Worm (Caenorhabditis elegans) whole organism, L4 larva: ENCODE measurements around the gene B0403.6.

ENCODE experiments used
- F10B5.3 ChIP-seq: sonication (generic microtip); optimal IDR thresholded peaks from 2 replicates; lab custom pipeline; 2016; ENCODE audit warnings: mild to moderate bottlenecking, missing genetic modification characterization, missing compliant biosample characterization
- F26F4.8 ChIP-seq: fragments of 200-800 bp; sonication (Bioruptor generic); conservative IDR thresholded peaks from 2 replicates; pipeline ENCODE4 v1.3.6; 2022; ENCODE audit warnings: missing genetic modification characterization, missing compliant biosample characterization
- F37D6.2 ChIP-seq: sonication (generic microtip); optimal IDR thresholded peaks from 2 replicates; lab custom pipeline; 2016; ENCODE audit warnings: mild to moderate bottlenecking, missing genetic modification characterization, missing compliant biosample characterization
- F44E2.7 ChIP-seq: fragments of 200-800 bp; sonication (Bioruptor generic); IDR thresholded peaks from 2 replicates; pipeline ENCODE4 v2.1.2; 2022; ENCODE audit warnings: missing genetic modification characterization, missing compliant biosample characterization
- T20F7.1 ChIP-seq: fragments of 200-800 bp; sonication (Bioruptor generic); optimal IDR thresholded peaks from 2 replicates; lab custom pipeline; 2018; ENCODE audit warnings: mild to moderate bottlenecking, missing genetic modification characterization, missing compliant biosample characterization
- T26A8.4 ChIP-seq: fragments of 200-800 bp; sonication (Bioruptor generic); IDR thresholded peaks from 2 replicates; pipeline ENCODE4 v1.3.6; 2022; ENCODE audit warnings: missing genetic modification characterization, missing compliant biosample characterization
- Y5F2A.4 ChIP-seq: fragments of 200-800 bp; sonication (Bioruptor generic); optimal IDR thresholded peaks from 2 replicates; lab custom pipeline; 2018; ENCODE audit warnings: mild to moderate bottlenecking, missing genetic modification characterization, missing compliant biosample characterization
- aha-1 ChIP-seq: fragments of 150-350 bp; peaks from one replicate; lab custom pipeline; 2014; ENCODE audit warnings: missing biosample characterization, missing genetic modification characterization
- ama-1 ChIP-seq: fragments of 150-350 bp; optimal IDR thresholded peaks from 2 replicates; lab custom pipeline; 2014; ENCODE audit warnings: inconsistent platforms, mixed read lengths
- ceh-20 ChIP-seq: fragments of 200-800 bp; sonication (Bioruptor generic); IDR thresholded peaks from 2 replicates; pipeline ENCODE4 v1.3.6; 2022; ENCODE audit warnings: missing genetic modification reagents, missing genetic modification characterization, missing compliant biosample characterization
- ceh-28 ChIP-seq: fragments of 150-350 bp; optimal IDR thresholded peaks from 2 replicates; lab custom pipeline; 2014; ENCODE audit warnings: missing biosample characterization, missing genetic modification reagents, missing genetic modification characterization
- ceh-44 ChIP-seq: fragments of 200-800 bp; sonication (Bioruptor generic); IDR thresholded peaks from 2 replicates; pipeline ENCODE4 v1.3.6; 2022; ENCODE audit warnings: missing genetic modification reagents, missing genetic modification characterization, missing compliant biosample characterization
- ceh-82 ChIP-seq: sonication (generic microtip); optimal IDR thresholded peaks from 2 replicates; lab custom pipeline; 2017; ENCODE audit warnings: missing biosample characterization, missing genetic modification characterization
- ces-1 ChIP-seq: fragments of 150-350 bp; sonication (generic microtip); optimal IDR thresholded peaks from 4 replicates; lab custom pipeline; 2014; ENCODE audit warnings: missing biosample characterization, missing genetic modification reagents, missing genetic modification characterization
- ctbp-1 ChIP-seq: fragments of 200-800 bp; sonication (Bioruptor generic); IDR thresholded peaks from 2 replicates; pipeline ENCODE4 v1.3.6; 2022; ENCODE audit warnings: missing genetic modification reagents, missing genetic modification characterization, missing compliant biosample characterization
- daf-12 ChIP-seq: fragments of 150-350 bp; optimal IDR thresholded peaks from 2 replicates; lab custom pipeline; 2014; ENCODE audit warnings: missing biosample characterization, missing genetic modification reagents, missing genetic modification characterization
- daf-16 ChIP-seq, 3 experiments: sonication (generic microtip); optimal IDR thresholded peaks; 2 replicates each; lab custom pipeline; 2016 to 2017; ENCODE audit warnings: missing genetic modification characterization in 3 of 3, missing genetic modification reagents in 3 of 3, mild to moderate bottlenecking in 2 of 3, missing compliant biosample characterization in 2 of 3, missing biosample characterization in 1 of 3, moderate library complexity in 1 of 3
- daf-8 ChIP-seq: fragments of 200-800 bp; sonication (Bioruptor generic); IDR thresholded peaks from 2 replicates; pipeline ENCODE4 v1.3.6; 2022; ENCODE audit warnings: missing genetic modification characterization, missing compliant biosample characterization
- dmd-8 ChIP-seq: fragments of 200-800 bp; sonication (Bioruptor generic); IDR thresholded peaks from 2 replicates; pipeline ENCODE4 v1.3.6; 2022; ENCODE audit warnings: missing genetic modification characterization, missing compliant biosample characterization
- duxl-1 ChIP-seq: sonication (generic microtip); optimal IDR thresholded peaks from 2 replicates; lab custom pipeline; 2016; ENCODE audit warnings: mild to moderate bottlenecking, missing genetic modification characterization, moderate library complexity, missing compliant biosample characterization; ENCODE audit not compliant: poor library complexity
- egl-43 ChIP-seq: fragments of 200-800 bp; sonication (Bioruptor generic); IDR thresholded peaks from 2 replicates; pipeline ENCODE4 v1.3.6; 2022; ENCODE audit warnings: missing genetic modification reagents, missing genetic modification characterization, missing compliant biosample characterization
- gei-8 ChIP-seq: fragments of 200-800 bp; sonication (Bioruptor generic); optimal IDR thresholded peaks from 2 replicates; lab custom pipeline; 2018; ENCODE audit warnings: mild to moderate bottlenecking, missing genetic modification characterization, missing compliant biosample characterization
- hif-1 ChIP-seq, 2 experiments: sonication (generic microtip); optimal IDR thresholded peaks; 2 replicates each; lab custom pipeline; 2016 to 2017; ENCODE audit warnings: missing compliant biosample characterization in 2 of 2, missing genetic modification characterization in 2 of 2, missing genetic modification reagents in 2 of 2, missing genotype in 2 of 2, mild to moderate bottlenecking in 1 of 2
- hlh-30 ChIP-seq: sonication (generic microtip); optimal IDR thresholded peaks from 2 replicates; lab custom pipeline; 2017; ENCODE audit warnings: antibody characterized with exemption, mild to moderate bottlenecking, missing genetic modification characterization, missing compliant biosample characterization; ENCODE audit not compliant: insufficient read depth
- jun-1 ChIP-seq: fragments of 150-350 bp; optimal IDR thresholded peaks from 2 replicates; lab custom pipeline; 2014; ENCODE audit warnings: missing biosample characterization, missing genetic modification reagents, missing genetic modification characterization
- lim-7 ChIP-seq: fragments of 200-800 bp; sonication (Bioruptor generic); IDR thresholded peaks from 2 replicates; pipeline ENCODE4 v1.3.6; 2022; ENCODE audit warnings: missing genetic modification characterization, missing compliant biosample characterization
- lin-13 ChIP-seq: fragments of 150-350 bp; optimal IDR thresholded peaks from 2 replicates; lab custom pipeline; 2014; ENCODE audit warnings: missing biosample characterization, missing genetic modification reagents, missing genetic modification characterization
- lin-29 ChIP-seq: fragments of 200-800 bp; sonication (Bioruptor generic); IDR thresholded peaks from 2 replicates; pipeline ENCODE4 v1.3.6; 2022; ENCODE audit warnings: missing genetic modification reagents, missing genetic modification characterization, missing compliant biosample characterization
- madf-5 ChIP-seq, 2 experiments: fragments of 200-800 bp; sonication (Bioruptor generic); IDR thresholded peaks; 2 replicates each; pipeline ENCODE4 v1.3.6; 2022; ENCODE audit warnings: missing compliant biosample characterization in 2 of 2, missing genetic modification characterization in 2 of 2
- madf-9 ChIP-seq: fragments of 200-800 bp; sonication (Bioruptor generic); conservative IDR thresholded peaks from 2 replicates; pipeline ENCODE4 v1.3.6; 2022; ENCODE audit warnings: missing genetic modification reagents, missing genetic modification characterization, missing compliant biosample characterization
- mep-1 ChIP-seq: fragments of 150-350 bp; sonication (generic microtip); optimal IDR thresholded peaks from 3 replicates; lab custom pipeline; 2014; ENCODE audit warnings: missing biosample characterization, missing genetic modification characterization
- mes-2 ChIP-seq: sonication (generic microtip); optimal IDR thresholded peaks from 2 replicates; lab custom pipeline; 2016; ENCODE audit warnings: missing genotype, mild to moderate bottlenecking, missing genetic modification characterization, missing compliant biosample characterization; ENCODE audit not compliant: poor library complexity, severe bottlenecking
- mxl-2 ChIP-seq: fragments of 200-800 bp; sonication (Bioruptor generic); conservative IDR thresholded peaks from 2 replicates; pipeline ENCODE4 v1.3.6; 2022; ENCODE audit warnings: missing genetic modification reagents, missing genetic modification characterization, missing compliant biosample characterization
- mxl-3 ChIP-seq: fragments of 200-800 bp; sonication (Bioruptor generic); optimal IDR thresholded peaks from 2 replicates; lab custom pipeline; 2018; ENCODE audit warnings: mild to moderate bottlenecking, missing genetic modification characterization, missing compliant biosample characterization
- nhr-237 ChIP-seq: sonication (generic microtip); optimal IDR thresholded peaks from 2 replicates; lab custom pipeline; 2017; ENCODE audit warnings: missing biosample characterization, missing genetic modification characterization
- nhr-25 ChIP-seq: sonication (generic microtip); optimal IDR thresholded peaks from 2 replicates; lab custom pipeline; 2017; ENCODE audit warnings: missing genetic modification characterization, mild to moderate bottlenecking, missing compliant biosample characterization, antibody characterized with exemption, moderate library complexity, borderline replicate concordance; ENCODE audit not compliant: insufficient read depth
- nhr-41 ChIP-seq: fragments of 200-800 bp; sonication (Bioruptor generic); IDR thresholded peaks from 2 replicates; pipeline ENCODE4 v1.3.6; 2022; ENCODE audit warnings: missing genetic modification reagents, missing genetic modification characterization, missing compliant biosample characterization
- nhr-76 ChIP-seq: fragments of 150-350 bp; optimal IDR thresholded peaks from 2 replicates; lab custom pipeline; 2014; ENCODE audit warnings: missing biosample characterization, missing genetic modification characterization
- sdz-12 ChIP-seq: fragments of 200-800 bp; sonication (Bioruptor generic); optimal IDR thresholded peaks from 2 replicates; lab custom pipeline; 2018; ENCODE audit warnings: mild to moderate bottlenecking, missing genetic modification characterization, missing compliant biosample characterization
- set-16 ChIP-seq: fragments of 200-800 bp; sonication (Bioruptor generic); IDR thresholded peaks from 2 replicates; pipeline ENCODE4 v1.3.6; 2022; ENCODE audit warnings: missing genetic modification reagents, missing genetic modification characterization, missing compliant biosample characterization
- skn-1 ChIP-seq: fragments of 150-350 bp; optimal IDR thresholded peaks from 2 replicates; lab custom pipeline; 2014; ENCODE audit warnings: missing biosample characterization, missing genetic modification characterization
- snpc-1.2 ChIP-seq: fragments of 200-800 bp; sonication (Bioruptor generic); IDR thresholded peaks from 2 replicates; pipeline ENCODE4 v1.3.6; 2022; ENCODE audit warnings: missing genetic modification reagents, missing genetic modification characterization, missing compliant biosample characterization
- tra-1 ChIP-seq: fragments of 200-800 bp; sonication (Bioruptor generic); IDR thresholded peaks from 2 replicates; pipeline ENCODE4 v1.3.6; 2022; ENCODE audit warnings: missing genetic modification reagents, missing genetic modification characterization, missing compliant biosample characterization
- unc-130 ChIP-seq: sonication (generic microtip); optimal IDR thresholded peaks from 2 replicates; lab custom pipeline; 2016; ENCODE audit warnings: missing genetic modification reagents, missing genetic modification characterization, missing compliant biosample characterization
- vab-7 ChIP-seq: fragments of 200-800 bp; sonication (Bioruptor generic); IDR thresholded peaks from 2 replicates; pipeline ENCODE4 v1.3.6; 2022; ENCODE audit warnings: missing genetic modification reagents, missing genetic modification characterization, missing compliant biosample characterization
- zfp-2 ChIP-seq: sonication (generic microtip); optimal IDR thresholded peaks from 2 replicates; lab custom pipeline; 2016; ENCODE audit warnings: mild to moderate bottlenecking, missing genetic modification characterization, missing compliant biosample characterization
- zfp-3 ChIP-seq: fragments of 200-800 bp; sonication (Bioruptor generic); conservative IDR thresholded peaks from 2 replicates; pipeline ENCODE4 v1.3.6; 2022; ENCODE audit warnings: missing genetic modification reagents, missing genetic modification characterization, missing compliant biosample characterization
- zip-2 ChIP-seq: fragments of 150-350 bp; optimal IDR thresholded peaks from 2 replicates; lab custom pipeline; 2014; ENCODE audit warnings: missing biosample characterization, missing genetic modification characterization

Gene B0403.6

DNA sequence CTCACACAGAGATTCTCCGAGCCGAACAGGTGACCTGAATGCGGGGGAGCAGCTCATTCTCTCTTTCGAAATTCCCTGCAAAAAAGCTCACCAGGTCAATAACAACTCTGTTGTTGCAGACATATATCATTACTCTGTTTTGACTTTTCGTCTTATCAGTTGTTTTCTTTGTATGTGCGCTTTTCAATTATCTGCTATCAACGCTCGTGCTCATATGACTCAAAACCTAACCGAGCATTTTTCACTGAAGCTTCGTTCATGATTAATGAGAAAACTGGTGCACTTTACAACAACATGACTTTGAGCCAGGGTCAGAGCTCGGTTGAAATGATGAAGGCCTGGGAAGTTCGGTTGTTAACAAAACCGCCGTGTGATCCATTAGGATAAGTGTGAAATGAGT lies 1.3 kb upstream of the B0403.6 start:
- TF ChIP-seq nhr-237 (tag; lab: Kevin White, UChicago) (no peak), daf-16 (GFP tag; optimal IDR thresholded peaks at IDR 0.05; lab: Kevin White, UChicago) (peak in 1 of 2 experiments; percentile 89), daf-16 (tag; optimal IDR thresholded peaks at IDR 0.05; lab: Kevin White, UChicago) (no peak), aha-1 (tag; lab: Kevin White, UChicago) (peak; percentile 51)

- TF ChIP-seq F44E2.7 (no peak), ceh-28 (no peak), ceh-82 (tag; lab: Kevin White, UChicago) (no peak), daf-8 (no peak), mxl-3 (peak; percentile 97), set-16 (GFP tag; lab: Robert Waterston, UW) (no peak), duxl-1 (tag; lab: Kevin White, UChicago) (peak; percentile 49), snpc-1.2 (GFP tag; lab: Robert Waterston, UW) (no peak), ces-1 (GFP tag; lab: Kevin White, UChicago) (no peak), ceh-44 (peak; percentile 83), hif-1 (tag; optimal IDR thresholded peaks at IDR 0.05; lab: Kevin White, UChicago) (peak; percentile 26 to 86), nhr-25 (tag; lab: Kevin White, UChicago) (peak; percentile 73), dmd-8 (GFP tag; lab: Robert Waterston, UW) (no peak), vab-7 (GFP tag; lab: Robert Waterston, UW) (peak; percentile 63), ceh-20 (GFP tag; lab: Robert Waterston, UW) (peak; percentile 83), zfp-3 (peak; percentile 73; the same call in 1 of the 2 replicates), gei-8 (GFP tag; lab: Kevin White, UChicago) (no peak), F10B5.3 (tag; lab: Kevin White, UChicago) (peak; percentile 64), ctbp-1 (GFP tag; lab: Robert Waterston, UW) (0 out of 2 replicates have a peak, but pooled peaks have one; percentile 30), skn-1 (no peak), madf-5 (GFP tag; IDR thresholded peaks at IDR 0.05; lab: Robert Waterston, UW) (no peak), lim-7 (GFP tag; lab: Robert Waterston, UW) (no peak), F37D6.2 (tag; lab: Kevin White, UChicago) (peak; percentile 66), tra-1 (GFP tag; lab: Robert Waterston, UW) (peak; percentile 81), hlh-30 (tag; lab: Kevin White, UChicago) (peak; percentile 90), lin-13 (GFP tag; lab: Kevin White, UChicago) (peak; percentile 94), mep-1 (tag; lab: Kevin White, UChicago) (peak; percentile 95), jun-1 (peak; percentile 58), egl-43 (GFP tag; lab: Robert Waterston, UW) (no peak), sdz-12 (GFP tag; lab: Kevin White, UChicago) (no peak), zip-2 (tag; lab: Kevin White, UChicago) (peak; percentile 50), daf-16 (GFP tag; optimal IDR thresholded peaks at IDR 0.05; lab: Kevin White, UChicago) (peak in 1 of 2 experiments; percentile 5), daf-16 (tag; optimal IDR thresholded peaks at IDR 0.05; lab: Kevin White, UChicago) (peak; percentile 54), madf-9 (GFP tag; lab: Robert Waterston, UW) (peak; percentile 85), mes-2 (tag; lab: Kevin White, UChicago) (peak; percentile 96), mxl-2 (GFP tag; lab: Robert Waterston, UW) (0 out of 2 replicates have a peak, but pooled peaks have one; percentile 39), T26A8.4 (GFP tag; lab: Robert Waterston, UW) (no peak), nhr-41 (peak; percentile 36; the same call in 1 of the 2 replicates), unc-130 (GFP tag; lab: Kevin White, UChicago) (peak; percentile 18), ama-1 (lab: Kevin White, UChicago) (no peak), daf-12 (tag; lab: Kevin White, UChicago) (no peak), zfp-2 (tag; lab: Kevin White, UChicago) (peak; percentile 27), T20F7.1 (GFP tag; lab: Kevin White, UChicago) (peak; percentile 84), nhr-76 (tag; lab: Kevin White, UChicago) (no peak), F26F4.8 (no peak), Y5F2A.4 (GFP tag; lab: Kevin White, UChicago) (no peak), lin-29 (GFP tag; lab: Robert Waterston, UW) (peak; percentile 67; the same call in 1 of the 2 replicates)
Measured at ce11 chrX:7068400-7068799, 6.8 kb downstream of the B0403.6 start, which contains the start of gene pdi-6. Gene pdi-6, minus strand, starts transcription at chrX:7068563.
